Worm (Caenorhabditis elegans) whole organism, late embryonic: ENCODE data around the gene tlp-1.

ENCODE experiments used
- C08G9.2 ChIP-seq: sonication (generic microtip); optimal IDR thresholded peaks from 2 replicates; lab custom pipeline; 2016; ENCODE audit warnings: mild to moderate bottlenecking, missing genetic modification characterization, moderate library complexity, missing compliant biosample characterization
- C38D4.7 ChIP-seq: fragments of 200-800 bp; sonication (Bioruptor generic); optimal IDR thresholded peaks from 2 replicates; lab custom pipeline; 2018; ENCODE audit warnings: mild to moderate bottlenecking, missing genetic modification characterization, moderate library complexity, missing compliant biosample characterization
- K09A11.1 ChIP-seq: sonication (generic microtip); optimal IDR thresholded peaks from 2 replicates; lab custom pipeline; 2017; ENCODE audit warnings: antibody characterized with exemption, mild to moderate bottlenecking, missing genetic modification characterization, missing compliant biosample characterization; ENCODE audit not compliant: insufficient read depth
- ahr-1 ChIP-seq: sonication (generic microtip); optimal IDR thresholded peaks from 2 replicates; lab custom pipeline; 2016; ENCODE audit warnings: missing genetic modification characterization, missing compliant biosample characterization
- ceh-18 ChIP-seq: sonication (generic microtip); optimal IDR thresholded peaks from 2 replicates; lab custom pipeline; 2016; ENCODE audit warnings: missing genetic modification characterization, missing compliant biosample characterization
- ceh-19 ChIP-seq: fragments of 200-800 bp; sonication (Bioruptor generic); optimal IDR thresholded peaks from 2 replicates; lab custom pipeline; 2018; ENCODE audit warnings: mild to moderate bottlenecking, missing genetic modification characterization, missing compliant biosample characterization
- ceh-22 ChIP-seq: sonication (generic microtip); optimal IDR thresholded peaks from 2 replicates; lab custom pipeline; 2017; ENCODE audit warnings: missing biosample characterization, missing genetic modification characterization
- ceh-24 ChIP-seq: sonication (generic microtip); optimal IDR thresholded peaks from 2 replicates; lab custom pipeline; 2016; ENCODE audit warnings: mild to moderate bottlenecking, missing genetic modification characterization, missing compliant biosample characterization
- ceh-31 ChIP-seq: sonication (generic microtip); optimal IDR thresholded peaks from 2 replicates; lab custom pipeline; 2016; ENCODE audit warnings: missing genetic modification characterization, missing compliant biosample characterization
- ceh-34 ChIP-seq: sonication (generic microtip); optimal IDR thresholded peaks from 2 replicates; lab custom pipeline; 2016; ENCODE audit warnings: mild to moderate bottlenecking, missing genetic modification characterization, missing compliant biosample characterization
- ceh-6 ChIP-seq: fragments of 200-800 bp; sonication (Bioruptor generic); optimal IDR thresholded peaks from 2 replicates; lab custom pipeline; 2018; ENCODE audit warnings: mild to moderate bottlenecking, missing genetic modification characterization, missing compliant biosample characterization
- che-1 ChIP-seq: sonication (generic microtip); optimal IDR thresholded peaks from 2 replicates; lab custom pipeline; 2016; ENCODE audit warnings: mild to moderate bottlenecking, missing genetic modification characterization, missing compliant biosample characterization
- dmd-4 ChIP-seq: sonication (generic microtip); optimal IDR thresholded peaks from 2 replicates; lab custom pipeline; 2016; ENCODE audit warnings: borderline replicate concordance, missing genetic modification characterization, missing compliant biosample characterization
- elt-4 ChIP-seq: sonication (generic microtip); optimal IDR thresholded peaks from 2 replicates; lab custom pipeline; 2016; ENCODE audit warnings: missing genetic modification characterization, missing compliant biosample characterization
- eyg-1 ChIP-seq: sonication (generic microtip); optimal IDR thresholded peaks from 2 replicates; lab custom pipeline; 2016; ENCODE audit warnings: missing genotype, missing genetic modification characterization, missing compliant biosample characterization
- hlh-8 ChIP-seq: sonication (generic microtip); optimal IDR thresholded peaks from 2 replicates; lab custom pipeline; 2016; ENCODE audit warnings: missing genotype, missing genetic modification characterization, missing compliant biosample characterization
- lin-11 ChIP-seq: fragments of 200-800 bp; sonication (Bioruptor generic); optimal IDR thresholded peaks from 2 replicates; lab custom pipeline; 2018; ENCODE audit warnings: mild to moderate bottlenecking, missing genetic modification characterization, missing compliant biosample characterization
- madf-2 ChIP-seq: sonication (generic microtip); optimal IDR thresholded peaks from 2 replicates; lab custom pipeline; 2017; ENCODE audit warnings: missing genetic modification characterization, missing compliant biosample characterization
- mec-3 ChIP-seq: sonication (generic microtip); optimal IDR thresholded peaks from 2 replicates; lab custom pipeline; 2016; ENCODE audit warnings: borderline replicate concordance, missing genetic modification characterization, missing compliant biosample characterization
- nfya-1 ChIP-seq: sonication (generic microtip); optimal IDR thresholded peaks from 2 replicates; lab custom pipeline; 2017; ENCODE audit warnings: missing genetic modification characterization, mild to moderate bottlenecking, missing compliant biosample characterization, antibody characterized with exemption, moderate library complexity
- pag-3 ChIP-seq: sonication (generic microtip); optimal IDR thresholded peaks from 2 replicates; lab custom pipeline; 2016; ENCODE audit warnings: missing compliant biosample characterization, missing genetic modification characterization, borderline replicate concordance
- pat-9 ChIP-seq: fragments of 200-800 bp; sonication (Bioruptor generic); optimal IDR thresholded peaks from 2 replicates; lab custom pipeline; 2018; ENCODE audit warnings: mild to moderate bottlenecking, missing genetic modification characterization, moderate library complexity, missing compliant biosample characterization
- pha-2 ChIP-seq: sonication (generic microtip); optimal IDR thresholded peaks from 2 replicates; lab custom pipeline; 2017; ENCODE audit warnings: mild to moderate bottlenecking, missing genetic modification characterization, missing compliant biosample characterization
- pha-4 ChIP-seq: fragments of 150-350 bp; optimal IDR thresholded peaks from 2 replicates; lab custom pipeline; 2018; ENCODE audit warnings: missing biosample characterization, missing genetic modification reagents, missing genetic modification characterization
- pqm-1 ChIP-seq: sonication (generic microtip); optimal IDR thresholded peaks from 2 replicates; lab custom pipeline; 2016; ENCODE audit warnings: missing genetic modification characterization, missing compliant biosample characterization
- ref-2 ChIP-seq: sonication (generic microtip); optimal IDR thresholded peaks from 2 replicates; lab custom pipeline; 2016; ENCODE audit warnings: missing genetic modification characterization, missing compliant biosample characterization
- rnt-1 ChIP-seq: sonication (generic microtip); optimal IDR thresholded peaks from 2 replicates; lab custom pipeline; 2016; ENCODE audit warnings: missing genetic modification characterization, missing compliant biosample characterization
- sox-2 ChIP-seq: fragments of 200-800 bp; sonication (Bioruptor generic); IDR thresholded peaks from 2 replicates; pipeline ENCODE4 v1.3.6; 2022; ENCODE audit warnings: missing genetic modification reagents, missing genetic modification characterization, missing compliant biosample characterization
- syd-9 ChIP-seq: sonication (generic microtip); optimal IDR thresholded peaks from 2 replicates; lab custom pipeline; 2016; ENCODE audit warnings: mild to moderate bottlenecking, missing genetic modification characterization, moderate library complexity, missing compliant biosample characterization
- tbx-2 ChIP-seq: sonication (generic microtip); optimal IDR thresholded peaks from 2 replicates; lab custom pipeline; 2016; ENCODE audit warnings: missing genetic modification characterization, missing compliant biosample characterization
- tbx-7 ChIP-seq: sonication (generic microtip); optimal IDR thresholded peaks from 2 replicates; lab custom pipeline; 2016; ENCODE audit warnings: missing genotype, missing genetic modification characterization, missing compliant biosample characterization
- unc-42 ChIP-seq: sonication (generic microtip); optimal IDR thresholded peaks from 2 replicates; lab custom pipeline; 2016; ENCODE audit warnings: missing genotype, missing genetic modification characterization, missing compliant biosample characterization
- unc-55 ChIP-seq: sonication (generic microtip); optimal IDR thresholded peaks from 2 replicates; lab custom pipeline; 2017; ENCODE audit warnings: missing biosample characterization, missing genetic modification reagents, missing genetic modification characterization
- unc-86 ChIP-seq: sonication (generic microtip); optimal IDR thresholded peaks from 2 replicates; lab custom pipeline; 2016; ENCODE audit warnings: missing genetic modification characterization, missing compliant biosample characterization
- zip-5 ChIP-seq: sonication (generic microtip); optimal IDR thresholded peaks from 2 replicates; lab custom pipeline; 2016; ENCODE audit warnings: missing genetic modification characterization, missing compliant biosample characterization
- ztf-16 ChIP-seq: sonication (generic microtip); optimal IDR thresholded peaks from 2 replicates; lab custom pipeline; 2017; ENCODE audit warnings: missing genetic modification characterization, missing compliant biosample characterization

The tlp-1 gene

DNA sequence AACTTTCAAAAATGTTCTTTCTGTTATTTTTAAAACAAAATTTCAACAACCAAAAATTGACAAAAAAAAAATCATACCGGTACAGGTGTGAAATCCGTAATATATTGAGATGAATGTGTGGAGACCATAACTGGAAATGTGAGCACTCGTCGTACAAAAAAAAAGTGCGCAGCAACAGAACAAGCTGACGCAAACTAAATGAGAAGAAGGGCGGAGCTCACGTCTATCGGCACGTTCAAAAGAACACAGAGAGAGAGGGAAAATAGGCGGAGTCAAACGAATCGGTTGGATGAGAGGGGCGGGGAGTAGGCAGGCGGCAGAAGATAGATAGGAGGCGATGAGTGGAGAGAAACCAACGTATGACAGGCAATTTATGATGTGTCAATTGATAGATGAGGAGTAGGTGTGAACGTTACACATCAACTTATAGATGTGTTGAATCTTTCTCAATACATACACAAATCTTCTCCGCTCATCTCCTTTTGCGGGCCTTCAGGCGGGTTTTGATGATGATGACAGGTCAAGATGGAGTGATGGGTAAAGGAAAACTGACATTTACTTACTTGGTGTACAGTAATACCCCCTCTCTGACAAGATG, at the start of gene tlp-1:
Gene tlp-1, minus strand, starts transcription at position 255 of the 598 bp plus-strand sequence.
- peak; percentile 99 for TF ChIP-seq unc-55 (GFP tag; lab: Kevin White, UChicago)
- TF ChIP-seq K09A11.1, result no peak
- TF ChIP-seq zip-5, result no peak
- no peak for TF ChIP-seq tbx-7 (tag; lab: Kevin White, UChicago)
- no peak for TF ChIP-seq syd-9 (tag; lab: Kevin White, UChicago)
- TF ChIP-seq C08G9.2, result peak; percentile 46
- peak; percentile 65 for TF ChIP-seq tbx-2
- TF ChIP-seq ref-2, result no peak
- TF ChIP-seq ahr-1 (tag; lab: Kevin White, UChicago), result no peak
- TF ChIP-seq lin-11 (tag; lab: Kevin White, UChicago), result no peak
- TF ChIP-seq ceh-18 (tag; lab: Kevin White, UChicago), result peak; percentile 42
- peak; percentile 87 for TF ChIP-seq nfya-1 (tag; lab: Kevin White, UChicago)
- peak; percentile 87 for TF ChIP-seq rnt-1 (tag; lab: Kevin White, UChicago)
- no peak for TF ChIP-seq che-1 (tag; lab: Kevin White, UChicago)

DNA sequence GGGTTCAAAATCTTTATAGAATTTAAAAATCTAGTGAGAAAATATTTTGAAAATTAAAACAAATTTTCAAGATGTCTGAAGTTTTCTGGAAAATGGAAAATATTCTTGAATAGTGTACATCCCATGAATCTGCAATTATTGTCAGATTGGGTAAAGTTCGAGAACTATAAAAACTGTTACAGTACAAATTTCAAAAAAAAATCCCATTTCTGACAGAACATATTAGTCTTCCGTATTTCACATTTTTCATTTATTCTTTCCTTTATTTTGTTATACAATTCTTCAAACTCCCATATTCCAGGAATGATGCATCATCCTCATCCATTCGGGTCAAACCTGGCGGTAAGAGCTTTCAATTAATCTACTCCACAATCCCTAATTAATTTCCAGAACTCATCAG, 46.2 kb upstream of the tlp-1 start, which contains the start of gene sorb-1:
Gene sorb-1, plus strand, starts transcription at position 301 of the 400 bp plus-strand sequence.
- TF ChIP-seq pha-4 (no peak), ceh-34 (no peak), tbx-2 (no peak), ceh-24 (tag; lab: Kevin White, UChicago) (no peak), pha-2 (no peak), unc-42 (tag; lab: Kevin White, UChicago) (no peak), rnt-1 (tag; lab: Kevin White, UChicago) (no peak), C38D4.7 (GFP tag; lab: Kevin White, UChicago) (no peak), elt-4 (no peak), eyg-1 (tag; lab: Kevin White, UChicago) (no peak), dmd-4 (no peak), syd-9 (tag; lab: Kevin White, UChicago) (no peak), K09A11.1 (no peak)

DNA sequence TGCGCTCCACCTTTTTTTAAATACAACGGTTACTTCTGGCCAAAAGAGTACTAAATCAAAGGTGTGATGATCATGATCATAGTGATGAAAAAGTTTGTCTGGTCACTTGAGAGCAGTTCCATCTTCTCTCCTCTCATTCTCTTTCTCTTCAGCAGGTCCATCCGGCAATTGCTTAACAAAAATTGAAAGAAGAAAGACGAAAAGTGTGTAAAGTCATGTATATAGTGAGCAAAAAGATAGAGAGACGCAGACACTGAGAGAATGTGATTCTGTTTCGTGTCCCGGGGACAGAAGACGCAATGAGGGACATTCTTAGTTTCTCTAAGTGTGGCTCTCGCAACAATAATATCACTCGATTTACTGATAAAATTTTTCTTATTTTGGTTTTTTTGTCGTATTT, 44.9 kb upstream of the tlp-1 start:
- no peak for TF ChIP-seq ceh-31 (tag; lab: Kevin White, UChicago)
- peak; percentile 4 for TF ChIP-seq nfya-1 (tag; lab: Kevin White, UChicago)
- TF ChIP-seq unc-55 (GFP tag; lab: Kevin White, UChicago), result peak; percentile 34
- no peak for TF ChIP-seq unc-86 (tag; lab: Kevin White, UChicago)
- no peak for TF ChIP-seq ceh-22 (tag; lab: Kevin White, UChicago)

DNA sequence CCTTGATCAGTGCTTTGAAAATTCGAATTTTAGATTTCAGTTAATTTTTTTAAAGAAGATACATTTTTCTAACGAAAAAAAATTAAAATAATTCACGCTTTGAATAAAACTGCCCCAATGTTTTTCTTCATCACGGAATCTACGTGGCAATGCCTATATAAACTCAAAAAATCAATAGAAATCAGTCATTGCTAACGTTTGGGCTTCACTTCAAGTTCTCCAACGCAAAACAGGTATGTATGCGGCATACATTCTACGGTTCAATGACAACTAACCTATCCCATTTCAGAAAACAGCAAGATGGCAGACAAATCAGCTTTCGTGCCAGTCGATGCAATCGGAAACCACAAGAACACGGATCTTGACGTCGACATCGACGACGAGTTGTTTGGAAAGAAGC, 41.5 kb upstream of the tlp-1 start, which contains the start of gene C47A4.5:
Gene C47A4.5, plus strand, starts transcription at position 301 of the 400 bp plus-strand sequence.
- TF ChIP-seq ceh-19 (GFP tag; lab: Kevin White, UChicago) (no peak), pat-9 (tag; lab: Kevin White, UChicago) (no peak), mec-3 (tag; lab: Kevin White, UChicago) (no peak), zip-5 (no peak), ceh-22 (tag; lab: Kevin White, UChicago) (no peak), pha-4 (no peak)

DNA sequence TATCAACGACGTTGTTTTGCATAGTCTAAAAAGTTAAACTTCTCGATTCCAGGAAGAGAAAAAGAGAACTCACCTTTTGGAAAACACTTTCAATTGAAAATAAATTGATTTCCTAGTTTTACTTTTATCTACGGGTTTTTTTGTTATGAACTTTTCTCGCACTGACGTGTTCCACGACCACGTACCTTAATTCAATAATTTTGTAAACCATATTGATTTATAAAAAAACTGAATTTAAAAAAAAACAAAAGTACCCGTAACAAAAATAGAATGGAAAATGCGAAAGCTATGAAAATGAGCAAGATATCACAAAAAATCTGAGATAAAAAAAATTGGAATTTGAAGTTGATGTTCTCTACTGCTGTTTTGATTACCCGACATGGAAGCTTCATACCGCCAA, 38.4 kb upstream of the tlp-1 start, which contains the start of gene C47A4.3:
Gene C47A4.3, minus strand, starts transcription at position 101 of the 400 bp plus-strand sequence.
- TF ChIP-seq dmd-4 (no peak), ceh-22 (tag; lab: Kevin White, UChicago) (no peak), ceh-19 (GFP tag; lab: Kevin White, UChicago) (no peak), tbx-7 (tag; lab: Kevin White, UChicago) (no peak), ztf-16 (tag; lab: Kevin White, UChicago) (no peak), pqm-1 (tag; lab: Kevin White, UChicago) (no peak), K09A11.1 (no peak), ceh-6 (GFP tag; lab: Kevin White, UChicago) (no peak), ceh-34 (no peak), C08G9.2 (no peak), madf-2 (tag; lab: Kevin White, UChicago) (no peak), tbx-2 (no peak), pag-3 (no peak), hlh-8 (tag; lab: Kevin White, UChicago) (no peak), sox-2 (GFP tag; lab: Robert Waterston, UW) (no peak)
